Fruit fly (Drosophila melanogaster) whole organism: ENCODE measurements around the gene Takl2.

Source experiments
- CG8478 ChIP-seq: fragments of >200 bp; optimal IDR thresholded peaks from 2 replicates; lab custom pipeline; 2018; ENCODE audit warnings: inconsistent platforms
- psq ChIP-seq: fragments of >200 bp; optimal IDR thresholded peaks from 2 replicates; lab custom pipeline; 2017

- TF ChIP-seq CG8478 (lab: Kevin White, UChicago) (no peak), psq (lab: Kevin White, UChicago) (no peak)
These were observed 15.8 kb downstream of the Takl2 start for dm6 chr3R:22717863-22718262.
